Fruit fly (Drosophila melanogaster) whole organism, embryonic: ENCODE results near the gene IFT54.

Experiments
- CG12155 ChIP-seq: fragments of 200-800 bp; sonication (Bioruptor generic); optimal IDR thresholded peaks from 3 replicates; lab custom pipeline; 2016; ENCODE audit warnings: missing biosample characterization, missing genetic modification characterization
- CG12769 ChIP-seq: fragments of 200-800 bp; sonication (Bioruptor generic); optimal IDR thresholded peaks from 2 replicates; lab custom pipeline; 2019; ENCODE audit warnings: missing biosample characterization, mild to moderate bottlenecking, missing genetic modification characterization, moderate library complexity
- CG12942 ChIP-seq: fragments of 200-800 bp; sonication (Bioruptor generic); optimal IDR thresholded peaks from 3 replicates; lab custom pipeline; 2016; ENCODE audit warnings: missing biosample characterization, missing genetic modification characterization
- CG31441 ChIP-seq: fragments of 200-800 bp; sonication (Bioruptor generic); IDR thresholded peaks from 2 replicates; pipeline ENCODE4 v1.3.6; 2022; ENCODE audit warnings: missing biosample characterization, missing genetic modification characterization
- CG4617 ChIP-seq: fragments of 200-800 bp; sonication (Bioruptor generic); optimal IDR thresholded peaks from 3 replicates; lab custom pipeline; 2016; ENCODE audit warnings: missing biosample characterization, missing genetic modification characterization, borderline replicate concordance
- GATAe ChIP-seq: fragments of 200-800 bp; sonication (Bioruptor generic); conservative IDR thresholded peaks from 2 replicates; pipeline ENCODE4 v1.3.6; 2022; ENCODE audit warnings: missing biosample characterization, missing genetic modification characterization
- Sry-β ChIP-seq: fragments of 200-800 bp; sonication (Bioruptor generic); optimal IDR thresholded peaks from 2 replicates; lab custom pipeline; 2018; ENCODE audit warnings: missing biosample characterization, mild to moderate bottlenecking, missing genetic modification characterization, moderate library complexity
- exex ChIP-seq: fragments of 200-800 bp; sonication (Bioruptor generic); optimal IDR thresholded peaks from 4 replicates; lab custom pipeline; 2018; ENCODE audit warnings: missing biosample characterization, mild to moderate bottlenecking, missing genetic modification characterization, moderate library complexity
- grau ChIP-seq: fragments of 200-800 bp; optimal IDR thresholded peaks from 3 replicates; lab custom pipeline; 2019; ENCODE audit warnings: missing biosample characterization, mild to moderate bottlenecking, missing genetic modification characterization, moderate library complexity
- pita ChIP-seq: fragments of 200-800 bp; sonication (Bioruptor generic); optimal IDR thresholded peaks from 2 replicates; lab custom pipeline; 2017; ENCODE audit warnings: missing biosample characterization, mild to moderate bottlenecking, missing genetic modification characterization
- pros ChIP-seq: fragments of 200-800 bp; sonication (Bioruptor generic); optimal IDR thresholded peaks from 3 replicates; lab custom pipeline; 2019; ENCODE audit warnings: missing biosample characterization, mild to moderate bottlenecking, missing genetic modification characterization, moderate library complexity
- zfh2 ChIP-seq: fragments of 200-800 bp; sonication (Bioruptor generic); optimal IDR thresholded peaks from 2 replicates; lab custom pipeline; 2016; ENCODE audit warnings: missing biosample characterization, missing genetic modification characterization

- no peak for TF ChIP-seq CG4617
- no peak for TF ChIP-seq CG12769 (tag; lab: Kevin White, UChicago)
- peak; percentile 39 for TF ChIP-seq CG31441 (GFP tag; lab: Robert Waterston, UW)
- TF ChIP-seq pita (GFP tag; lab: Kevin White, UChicago) = no peak
- peak; percentile 51 for TF ChIP-seq grau (tag; lab: Kevin White, UChicago)
- no peak for TF ChIP-seq zfh2 (GFP tag; lab: Kevin White, UChicago)
- no peak for TF ChIP-seq CG12155
- TF ChIP-seq Sry-β (GFP tag; lab: Kevin White, UChicago) = no peak
- TF ChIP-seq exex (tag; lab: Kevin White, UChicago) = no peak
- TF ChIP-seq pros (GFP tag; lab: Kevin White, UChicago) = no peak
- TF ChIP-seq CG12942 (GFP tag; lab: Kevin White, UChicago) = no peak
- no peak for TF ChIP-seq GATAe (GFP tag; lab: Robert Waterston, UW)
Observed at dm6 chr3R:14279311-14279998, 22.8 kb upstream of the IFT54 start.
